Fruit fly (Drosophila melanogaster) whole organism, pupa: ENCODE measurements around the gene Nrg.

Source experiments
- CG10348 ChIP-seq: fragments of 200-800 bp; sonication (Bioruptor generic); IDR thresholded peaks from 2 replicates; pipeline ENCODE4 v1.3.6; 2022; ENCODE audit warnings: missing biosample characterization, missing genetic modification characterization
- CG12605 ChIP-seq: fragments of 200-800 bp; sonication (Bioruptor generic); IDR thresholded peaks from 2 replicates; pipeline ENCODE4 v1.3.6; 2022; ENCODE audit warnings: missing biosample characterization, missing genetic modification characterization
- CG13204 ChIP-seq: fragments of 200-800 bp; sonication (Bioruptor generic); optimal IDR thresholded peaks from 2 replicates; lab custom pipeline; 2018; ENCODE audit warnings: missing biosample characterization, mild to moderate bottlenecking, missing genetic modification characterization, moderate library complexity
- CG14655 ChIP-seq: fragments of 200-800 bp; sonication (Bioruptor generic); optimal IDR thresholded peaks from 3 replicates; lab custom pipeline; 2017; ENCODE audit warnings: mild to moderate bottlenecking, missing biosample characterization, missing genetic modification reagents, missing genetic modification characterization
- CG15710 ChIP-seq: fragments of 200-800 bp; sonication (Bioruptor generic); optimal IDR thresholded peaks from 2 replicates; lab custom pipeline; 2018; ENCODE audit warnings: missing biosample characterization, mild to moderate bottlenecking, missing genetic modification characterization, moderate library complexity
- CG17806 ChIP-seq: fragments of 200-800 bp; sonication (Bioruptor generic); optimal IDR thresholded peaks from 2 replicates; lab custom pipeline; 2018; ENCODE audit warnings: missing biosample characterization, mild to moderate bottlenecking, missing genetic modification characterization, moderate library complexity
- CG32121 ChIP-seq: fragments of 200-800 bp; sonication (Bioruptor generic); IDR thresholded peaks from 2 replicates; pipeline ENCODE4 v1.3.6; 2022; ENCODE audit warnings: missing biosample characterization, missing genetic modification characterization
- CG34367 ChIP-seq: fragments of 200-800 bp; sonication (Bioruptor generic); optimal IDR thresholded peaks from 2 replicates; lab custom pipeline; 2018; ENCODE audit warnings: missing biosample characterization, mild to moderate bottlenecking, missing genetic modification characterization
- CG4496 ChIP-seq: fragments of 200-800 bp; sonication (Bioruptor generic); IDR thresholded peaks from 3 replicates; pipeline ENCODE4 v1.3.6; 2022; ENCODE audit warnings: missing biosample characterization, missing genetic modification characterization
- CG8159 ChIP-seq: fragments of 200-800 bp; sonication (Bioruptor generic); optimal IDR thresholded peaks from 3 replicates; lab custom pipeline; 2018; ENCODE audit warnings: missing biosample characterization, mild to moderate bottlenecking, missing genetic modification characterization, moderate library complexity
- CG8301 ChIP-seq: fragments of 200-800 bp; sonication (Bioruptor generic); optimal IDR thresholded peaks from 2 replicates; lab custom pipeline; 2018; ENCODE audit warnings: missing biosample characterization, mild to moderate bottlenecking, missing genetic modification characterization
- CG9948 ChIP-seq: fragments of 200-800 bp; sonication (Bioruptor generic); optimal IDR thresholded peaks from 2 replicates; lab custom pipeline; 2018; ENCODE audit warnings: missing biosample characterization, mild to moderate bottlenecking, missing genetic modification characterization, moderate library complexity
- D1 ChIP-seq: fragments of 200-800 bp; sonication (Bioruptor generic); optimal IDR thresholded peaks from 2 replicates; lab custom pipeline; 2018; ENCODE audit warnings: missing biosample characterization, mild to moderate bottlenecking, missing genetic modification characterization, moderate library complexity
- EcR ChIP-seq: fragments of 200-800 bp; sonication (Bioruptor generic); optimal IDR thresholded peaks from 3 replicates; lab custom pipeline; 2019; ENCODE audit warnings: missing biosample characterization, missing genetic modification characterization, mild to moderate bottlenecking, moderate library complexity, missing genetic modification reagents
- Ets98B ChIP-seq: fragments of 200-800 bp; sonication (Bioruptor generic); IDR thresholded peaks from 2 replicates; pipeline ENCODE4 v1.3.6; 2022; ENCODE audit warnings: missing biosample characterization, missing genetic modification characterization
- Pif1A ChIP-seq: fragments of 200-800 bp; sonication (Bioruptor generic); optimal IDR thresholded peaks from 3 replicates; lab custom pipeline; 2016; ENCODE audit warnings: missing biosample characterization, missing genetic modification characterization
- Pif1B ChIP-seq: fragments of 200-800 bp; sonication (Bioruptor generic); optimal IDR thresholded peaks from 3 replicates; lab custom pipeline; 2016; ENCODE audit warnings: missing biosample characterization, missing genetic modification characterization
- Snoo ChIP-seq: fragments of 200-800 bp; sonication (Bioruptor generic); optimal IDR thresholded peaks from 3 replicates; lab custom pipeline; 2017; ENCODE audit warnings: missing biosample characterization, mild to moderate bottlenecking, missing genetic modification characterization, inconsistent platforms
- fd96Ca ChIP-seq: fragments of 200-800 bp; sonication (Bioruptor generic); IDR thresholded peaks from 3 replicates; pipeline ENCODE4 v1.3.6; 2022; ENCODE audit warnings: missing biosample characterization, missing genetic modification characterization
- gl ChIP-seq: fragments of 200-800 bp; sonication (Bioruptor generic); optimal IDR thresholded peaks from 2 replicates; lab custom pipeline; 2018; ENCODE audit warnings: missing biosample characterization, mild to moderate bottlenecking, missing genetic modification characterization
- rn ChIP-seq: fragments of 200-800 bp; sonication (Bioruptor generic); IDR thresholded peaks from 2 replicates; pipeline ENCODE4 v1.3.6; 2022; ENCODE audit warnings: missing biosample characterization, missing genetic modification characterization

The Nrg gene

DNA sequence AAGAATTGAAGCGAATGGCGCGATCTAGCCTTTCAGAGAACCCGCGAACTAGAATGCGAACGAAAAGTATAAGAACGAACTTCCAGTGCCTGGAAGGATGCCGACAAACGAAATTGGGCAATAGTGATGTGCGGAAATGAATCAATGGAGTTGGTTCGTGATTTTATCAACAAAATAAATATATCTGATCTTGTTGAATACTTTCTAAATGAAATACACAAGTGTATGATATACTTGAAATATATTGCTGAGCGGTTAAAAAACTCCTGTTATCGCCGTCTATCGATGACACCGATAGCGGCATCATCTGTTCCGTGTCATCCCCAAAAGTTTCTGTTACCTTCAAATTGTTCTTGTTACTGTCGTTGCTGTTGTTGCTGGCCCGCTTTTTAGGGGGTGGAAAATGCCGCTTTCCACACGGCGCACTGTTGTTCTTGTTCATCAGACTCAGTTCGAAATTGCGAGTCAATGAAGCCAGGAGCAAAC, 27.6 kb upstream of the Nrg start, which contains the start of gene otu:
TSS of gene otu (minus strand) at position 51 of the 486 bp plus-strand sequence.
- TF ChIP-seq gl (tag; lab: Kevin White, UChicago), result no peak
- TF ChIP-seq CG8159 (tag; lab: Kevin White, UChicago), result no peak
- no peak for TF ChIP-seq Pif1B (GFP tag; lab: Kevin White, UChicago)

DNA sequence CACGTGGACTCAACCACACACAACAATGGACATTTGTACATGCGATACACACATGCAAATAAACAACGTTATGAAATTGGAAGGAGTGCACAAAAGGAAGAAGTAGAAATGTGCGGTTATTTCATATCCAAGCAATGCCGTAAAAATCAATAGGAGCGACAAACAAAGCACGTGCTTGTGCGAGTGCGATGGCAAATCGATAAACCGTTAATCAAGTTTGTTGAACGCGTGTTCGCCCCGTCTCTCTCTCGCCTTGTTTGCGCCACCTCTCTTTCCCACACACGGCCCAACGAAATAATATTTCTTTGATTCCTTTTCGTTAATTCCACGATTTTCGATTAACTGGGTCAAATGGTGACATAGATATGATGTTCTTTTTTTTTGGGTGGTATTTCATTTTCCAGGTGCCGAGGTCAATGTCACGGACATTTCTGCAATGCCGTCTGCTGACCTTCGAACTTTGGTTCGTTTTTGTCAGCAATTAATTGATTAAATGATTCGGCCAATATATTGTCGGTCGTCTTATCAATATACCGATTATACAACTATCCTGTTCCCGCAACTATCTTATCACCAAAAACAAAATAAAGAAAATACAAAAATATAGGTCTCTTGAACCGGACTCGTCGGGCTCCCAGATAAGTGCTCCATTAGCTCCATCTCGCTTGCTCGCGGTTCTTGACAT, 26.7 kb upstream of the Nrg start:
- TF ChIP-seq CG34367 (tag; lab: Kevin White, UChicago) (no peak), EcR (GFP tag; lab: Kevin White, UChicago) (peak; percentile 52)

DNA sequence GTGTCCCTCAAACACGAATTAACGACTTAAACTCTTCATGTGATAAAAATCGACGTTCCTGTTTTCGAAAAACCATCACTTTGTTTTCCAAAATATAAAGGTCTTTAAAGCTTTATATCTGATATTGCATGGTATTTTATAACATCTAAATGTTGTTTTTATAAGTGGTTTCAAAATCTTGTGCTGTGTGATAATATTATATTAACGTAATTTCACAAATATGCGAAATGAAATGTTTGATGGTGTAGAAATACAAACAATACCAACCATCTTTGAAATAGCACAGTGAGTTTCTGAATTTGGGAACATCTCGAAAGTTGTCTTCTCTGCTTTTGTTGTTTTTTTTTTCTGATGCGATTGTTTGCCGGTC, 26.2 kb upstream of the Nrg start:
- TF ChIP-seq CG14655 (GFP tag; lab: Kevin White, UChicago) (peak; percentile 13), Pif1B (GFP tag; lab: Kevin White, UChicago) (no peak), CG8301 (tag; lab: Kevin White, UChicago) (peak; percentile 11), CG15710 (tag; lab: Kevin White, UChicago) (peak; percentile 26), CG9948 (tag; lab: Kevin White, UChicago) (peak; percentile 14), CG8159 (tag; lab: Kevin White, UChicago) (peak; percentile 31), CG17806 (tag; lab: Kevin White, UChicago) (peak; percentile 23), rn (GFP tag; lab: Robert Waterston, UW) (no peak)
- TF ChIP-seq, all 21 proteins: peak for 6

DNA sequence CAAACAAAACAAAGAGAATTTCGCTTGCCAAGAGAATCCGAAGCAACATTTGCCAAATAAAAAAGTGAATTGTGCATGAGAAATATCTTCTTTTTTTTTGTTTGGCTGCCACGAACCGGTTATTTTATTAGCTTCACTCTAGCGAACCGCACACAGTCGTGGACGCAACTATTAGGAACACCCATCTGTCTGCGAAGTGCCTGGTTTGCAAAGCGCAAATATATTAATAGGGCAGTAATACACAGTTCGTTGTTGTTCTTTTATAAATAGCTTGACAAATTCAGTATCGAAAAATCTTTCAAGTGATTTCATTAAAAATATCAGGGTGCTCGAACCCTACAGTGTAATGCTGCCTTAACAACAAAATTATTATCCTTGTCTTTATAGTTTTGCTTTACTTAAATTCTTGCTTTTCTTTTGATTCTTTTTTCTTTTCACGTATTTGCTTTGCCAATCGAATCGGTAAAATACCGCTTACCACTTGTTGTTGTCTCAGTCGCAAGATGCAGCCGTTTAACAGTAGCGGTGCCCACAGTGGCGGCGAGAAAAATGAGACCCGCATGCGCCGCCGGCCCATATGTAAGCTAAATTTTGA, 25.6 kb upstream of the Nrg start:
- TF ChIP-seq Snoo (tag; lab: Kevin White, UChicago) (peak; percentile 10), CG34367 (tag; lab: Kevin White, UChicago) (peak; percentile 34), CG12605 (0 out of 2 replicates have a peak, but pooled peaks have one; percentile 25), CG17806 (tag; lab: Kevin White, UChicago) (peak; percentile 12), Pif1B (GFP tag; lab: Kevin White, UChicago) (peak; percentile 10), CG14655 (GFP tag; lab: Kevin White, UChicago) (peak; percentile 38), CG32121 (GFP tag; lab: Robert Waterston, UW) (0 out of 2 replicates have a peak, but pooled peaks have one; percentile 21), fd96Ca (peak; percentile 63), CG9948 (tag; lab: Kevin White, UChicago) (peak; percentile 41), CG8159 (tag; lab: Kevin White, UChicago) (peak; percentile 30), CG10348 (GFP tag; lab: Robert Waterston, UW) (no peak), rn (GFP tag; lab: Robert Waterston, UW) (no peak), Ets98B (GFP tag; lab: Robert Waterston, UW) (peak; percentile 26; the same call in 1 of the 2 replicates), gl (tag; lab: Kevin White, UChicago) (no peak), CG13204 (GFP tag; lab: Kevin White, UChicago) (no peak), D1 (tag; lab: Kevin White, UChicago) (no peak), Pif1A (GFP tag; lab: Kevin White, UChicago) (peak; percentile 56), EcR (GFP tag; lab: Kevin White, UChicago) (no peak), CG15710 (tag; lab: Kevin White, UChicago) (peak; percentile 38), CG4496 (no peak; the same call in 2 of the 3 replicates), CG8301 (tag; lab: Kevin White, UChicago) (peak; percentile 44)

DNA sequence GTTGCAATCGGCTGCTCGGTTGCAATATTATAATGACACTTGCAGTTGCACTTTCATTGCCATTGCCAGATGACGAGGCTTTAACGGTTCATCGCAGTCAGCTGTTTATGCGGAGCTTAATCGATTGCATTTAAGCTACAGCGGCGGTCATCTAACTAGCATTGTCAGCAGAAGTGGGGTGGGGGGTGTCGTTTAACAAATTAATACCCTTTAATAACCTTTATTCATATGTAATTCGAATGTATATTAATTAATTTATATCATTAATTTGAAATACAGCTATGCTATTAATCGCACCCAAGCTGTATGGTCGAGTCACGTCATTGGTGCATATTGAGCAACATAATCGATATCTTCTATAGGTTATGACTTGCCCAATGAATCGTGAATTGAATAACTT, 24.3 kb upstream of the Nrg start:
- peak; percentile 81 for TF ChIP-seq CG15710 (tag; lab: Kevin White, UChicago)
- TF ChIP-seq CG10348 (GFP tag; lab: Robert Waterston, UW), result no peak
- TF ChIP-seq Pif1A (GFP tag; lab: Kevin White, UChicago), result peak; percentile 73
- TF ChIP-seq CG8159 (tag; lab: Kevin White, UChicago), result peak; percentile 78
- peak; percentile 70 for TF ChIP-seq CG17806 (tag; lab: Kevin White, UChicago)
- peak; percentile 92 for TF ChIP-seq Ets98B (GFP tag; lab: Robert Waterston, UW)
- no peak for TF ChIP-seq CG13204 (GFP tag; lab: Kevin White, UChicago)
- peak; percentile 78 for TF ChIP-seq Pif1B (GFP tag; lab: Kevin White, UChicago)
- no peak for TF ChIP-seq EcR (GFP tag; lab: Kevin White, UChicago)
- TF ChIP-seq CG4496, result peak; percentile 93
- peak; percentile 36 for TF ChIP-seq gl (tag; lab: Kevin White, UChicago)
- TF ChIP-seq D1 (tag; lab: Kevin White, UChicago), result no peak
- no peak; the same call in 1 of the 2 replicates for TF ChIP-seq rn (GFP tag; lab: Robert Waterston, UW)
- peak; percentile 77 for TF ChIP-seq Snoo (tag; lab: Kevin White, UChicago)
- peak; percentile 65 for TF ChIP-seq CG34367 (tag; lab: Kevin White, UChicago)
- peak; percentile 87 for TF ChIP-seq CG12605
- TF ChIP-seq CG14655 (GFP tag; lab: Kevin White, UChicago), result peak; percentile 79
- TF ChIP-seq CG9948 (tag; lab: Kevin White, UChicago), result peak; percentile 69
- TF ChIP-seq fd96Ca, result peak; percentile 92
- peak; percentile 85 for TF ChIP-seq CG32121 (GFP tag; lab: Robert Waterston, UW)
- TF ChIP-seq CG8301 (tag; lab: Kevin White, UChicago), result peak; percentile 72
